Fruit fly (Drosophila melanogaster): ENCODE measurements around the gene CG14218.
A peak's percentile ranks its signal among the peaks of the same experiment; 100 is the strongest.

dm6 chrX:19565714-19566316, 16.0 kb downstream of the CG14218 start, which contains the start of the genes Grip84 and car:
- TF ChIP-seq kay (GFP tag; ENCODE audit: borderline replicate concordance), result no peak
- TF ChIP-seq tj (GFP tag; optimal IDR thresholded peaks at IDR 0.05), result peak; percentile 35
- no peak for TF ChIP-seq Crg-1 (GFP tag; optimal IDR thresholded peaks at IDR 0.05)
- peak; percentile 14 for TF ChIP-seq CG33017 (tag; optimal IDR thresholded peaks at IDR 0.05)
